Fruit fly (Drosophila melanogaster) S2 (cell line): Measurements from ENCODE around the gene CG13625.

Experiments
- CG8478 ChIP-seq: fragments of >200 bp; optimal IDR thresholded peaks from 2 replicates; lab custom pipeline; 2018
- CTCF ChIP-seq, 2 experiments: fragments of >200 bp; optimal IDR thresholded peaks; 2 replicates each; lab custom pipeline; 2018

- TF ChIP-seq CTCF (optimal IDR thresholded peaks at IDR 0.05; lab: Kevin White, UChicago): no peak
- TF ChIP-seq CG8478 (lab: Kevin White, UChicago): no peak
These were observed 28.4 kb downstream of the CG13625 start for dm6 chr3R:24556554-24556953.
